Fruit fly (Drosophila melanogaster) S2 (cell line): ENCODE measurements around the gene CG14312.

Experiments used
- CG8478 ChIP-seq: fragments of >200 bp; optimal IDR thresholded peaks from 2 replicates; lab custom pipeline; 2018
- CTCF ChIP-seq, 2 experiments: fragments of >200 bp; optimal IDR thresholded peaks; 2 replicates each; lab custom pipeline; 2018

dm6 chr3R:18296084-18296483 is 12.8 kb upstream of the CG14312 start:
- TF ChIP-seq CTCF (optimal IDR thresholded peaks at IDR 0.05; lab: Kevin White, UChicago) (no peak), CG8478 (lab: Kevin White, UChicago) (no peak)
